Fruit fly (Drosophila melanogaster) Kc167 (cell line): ENCODE data around the gene sgg.

Source experiments
- Myc ChIP-seq: fragments of >200 bp; optimal IDR thresholded peaks from 2 replicates; lab custom pipeline; 2017; ENCODE audit warnings: missing external identifiers
- h ChIP-seq: fragments of >200 bp; optimal IDR thresholded peaks from 3 replicates; lab custom pipeline; 2018; ENCODE audit warnings: missing external identifiers
- psq ChIP-seq: fragments of >200 bp; optimal IDR thresholded peaks from 2 replicates; lab custom pipeline; 2017; ENCODE audit warnings: missing external identifiers

- no peak for TF ChIP-seq h (lab: Kevin White, UChicago)
- no peak for TF ChIP-seq psq
- no peak for TF ChIP-seq Myc (lab: Kevin White, UChicago)
Observed at dm6 chrX:2690376-2690775, 56.6 kb downstream of the sgg start.
